Fruit fly (Drosophila melanogaster): ENCODE measurements around the gene RpL3.

The RpL3 gene

DNA sequence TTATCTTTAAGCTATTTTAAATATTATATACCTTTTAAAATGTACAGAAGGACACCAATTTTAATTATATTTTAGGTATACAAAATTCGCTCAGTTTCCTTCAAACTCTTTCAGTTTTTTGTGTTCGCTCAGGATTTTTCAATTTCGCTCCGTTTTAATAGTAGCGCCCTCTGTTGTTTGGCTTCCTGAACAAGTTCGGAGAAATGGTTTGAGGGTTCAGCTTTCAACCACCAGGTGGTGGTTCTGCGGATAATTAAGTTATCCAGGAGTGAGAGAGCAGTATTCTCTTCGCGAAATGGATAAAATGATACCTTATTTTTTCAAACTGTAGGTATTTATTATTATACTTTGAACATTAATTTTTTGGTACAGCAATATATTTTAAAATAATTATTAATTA is 47.3 kb downstream of the RpL3 start (continued):
- peak; percentile 85 for TF ChIP-seq pb (GFP tag; optimal IDR thresholded peaks at IDR 0.05)
- TF ChIP-seq row (GFP tag; IDR thresholded peaks at IDR 0.05): no peak
- TF ChIP-seq B-H2 (GFP tag; optimal IDR thresholded peaks at IDR 0.05): no peak
- no peak for TF ChIP-seq CG2678 (tag; optimal IDR thresholded peaks at IDR 0.05)
- TF ChIP-seq CG15011 (GFP tag; optimal IDR thresholded peaks at IDR 0.05): peak; percentile 31
- no peak for TF ChIP-seq al (GFP tag; IDR thresholded peaks at IDR 0.05)
- no peak for TF ChIP-seq cg (GFP tag; optimal IDR thresholded peaks at IDR 0.05)
- no peak for TF ChIP-seq CG9876 (GFP tag; optimal IDR thresholded peaks at IDR 0.05)
- no peak for TF ChIP-seq E2f2 (GFP tag; IDR thresholded peaks at IDR 0.05)
- no peak; the same call in 1 of the 2 replicates for TF ChIP-seq CG5953 (GFP tag; IDR thresholded peaks at IDR 0.05)
- no peak for TF ChIP-seq CG18011 (GFP tag; optimal IDR thresholded peaks at IDR 0.05)
- TF ChIP-seq her (GFP tag; optimal IDR thresholded peaks at IDR 0.05): no peak
- TF ChIP-seq CG14014 (GFP tag; IDR thresholded peaks at IDR 0.05): no peak
- TF ChIP-seq CG4707 (GFP tag; optimal IDR thresholded peaks at IDR 0.05): peak; percentile 90
- peak; percentile 37 for TF ChIP-seq CG16815 (GFP tag; optimal IDR thresholded peaks at IDR 0.05)
- TF ChIP-seq pita (GFP tag; optimal IDR thresholded peaks at IDR 0.05): no peak
- TF ChIP-seq ken (GFP tag; IDR thresholded peaks at IDR 0.05): peak; percentile 30; the same call in 1 of the 3 replicates
- TF ChIP-seq BtbVII (GFP tag; optimal IDR thresholded peaks at IDR 0.05): peak; percentile 75
- TF ChIP-seq CG31388 (GFP tag; optimal IDR thresholded peaks at IDR 0.05): peak; percentile 15
- peak; percentile 64 for TF ChIP-seq shn (GFP tag; optimal IDR thresholded peaks at IDR 0.05)
- TF ChIP-seq sqz (GFP tag; optimal IDR thresholded peaks at IDR 0.05): peak; percentile 83
- TF ChIP-seq Gsc (GFP tag; IDR thresholded peaks at IDR 0.05): no peak
- no peak for TF ChIP-seq CG9215 (GFP tag; IDR thresholded peaks at IDR 0.05)
- peak; percentile 13; the same call in 1 of the 3 replicates for TF ChIP-seq CG34422 (GFP tag; IDR thresholded peaks at IDR 0.05)
- TF ChIP-seq CG11247 (GFP tag; IDR thresholded peaks at IDR 0.05): no peak; the same call in 1 of the 2 replicates
- TF ChIP-seq psq (GFP tag; optimal IDR thresholded peaks at IDR 0.05): no peak
- peak; percentile 60 for TF ChIP-seq Sry-β (GFP tag; optimal IDR thresholded peaks at IDR 0.05)
- no peak for TF ChIP-seq HLH4C (GFP tag; IDR thresholded peaks at IDR 0.05; ENCODE audit: partially characterized antibody)
- TF ChIP-seq yki (optimal IDR thresholded peaks at IDR 0.05): no peak
- TF ChIP-seq CG13775 (GFP tag; optimal IDR thresholded peaks at IDR 0.05): peak; percentile 64
- no peak for TF ChIP-seq CG7372 (GFP tag; IDR thresholded peaks at IDR 0.05)
- TF ChIP-seq caup (GFP tag; optimal IDR thresholded peaks at IDR 0.05; ENCODE audit: severe bottlenecking): peak; percentile 82
- TF ChIP-seq fu2 (GFP tag; optimal IDR thresholded peaks at IDR 0.05): no peak
- no peak for TF ChIP-seq grn (GFP tag; optimal IDR thresholded peaks at IDR 0.05)
- no peak for TF ChIP-seq nerfin-1 (tag; optimal IDR thresholded peaks at IDR 0.05)
- TF ChIP-seq Ssrp (tag; optimal IDR thresholded peaks at IDR 0.05): no peak
- TF ChIP-seq lmd (GFP tag; IDR thresholded peaks at IDR 0.05): peak; percentile 15; the same call in 1 of the 2 replicates
- TF ChIP-seq CG8924 (tag; optimal IDR thresholded peaks at IDR 0.05): peak; percentile 21
- no peak for TF ChIP-seq Ravus (GFP tag; IDR thresholded peaks at IDR 0.05)
- peak in 1 of 2 experiments; percentile 44 for TF ChIP-seq Trl (optimal IDR thresholded peaks at IDR 0.05)
- TF ChIP-seq Trl (GFP tag; optimal IDR thresholded peaks at IDR 0.05): peak; percentile 73
- TF ChIP-seq insv (GFP tag; optimal IDR thresholded peaks at IDR 0.05): peak in 1 of 2 experiments; percentile 65
- peak; percentile 65 for TF ChIP-seq ewg (GFP tag; optimal IDR thresholded peaks at IDR 0.05)
- TF ChIP-seq CG6689 (GFP tag; IDR thresholded peaks at IDR 0.05): peak; percentile 40; the same call in 1 of the 2 replicates
- no peak for TF ChIP-seq hth (optimal IDR thresholded peaks at IDR 0.05)
- no peak for TF ChIP-seq sc (optimal IDR thresholded peaks at IDR 0.05)
- peak; percentile 73 for TF ChIP-seq sc (GFP tag; optimal IDR thresholded peaks at IDR 0.05)
- no peak for TF ChIP-seq Doc3 (GFP tag; IDR thresholded peaks at IDR 0.05; ENCODE audit: partially characterized antibody)
- peak; percentile 75 for TF ChIP-seq Vsx1 (GFP tag; optimal IDR thresholded peaks at IDR 0.05)
- TF ChIP-seq chn (GFP tag; optimal IDR thresholded peaks at IDR 0.05): peak; percentile 73
- TF ChIP-seq pzg (GFP tag; optimal IDR thresholded peaks at IDR 0.05): no peak
- peak; percentile 72 for TF ChIP-seq Xbp1 (GFP tag; optimal IDR thresholded peaks at IDR 0.05)
